Fruit fly (Drosophila melanogaster) whole organism, pupa: ENCODE results near the gene CG5641.

Source experiments
- CG10348 ChIP-seq: fragments of 200-800 bp; sonication (Bioruptor generic); IDR thresholded peaks from 2 replicates; pipeline ENCODE4 v1.3.6; 2022; ENCODE audit warnings: missing biosample characterization, missing genetic modification characterization
- CG12605 ChIP-seq: fragments of 200-800 bp; sonication (Bioruptor generic); IDR thresholded peaks from 2 replicates; pipeline ENCODE4 v1.3.6; 2022; ENCODE audit warnings: missing biosample characterization, missing genetic modification characterization
- CG13204 ChIP-seq: fragments of 200-800 bp; sonication (Bioruptor generic); optimal IDR thresholded peaks from 2 replicates; lab custom pipeline; 2018; ENCODE audit warnings: missing biosample characterization, mild to moderate bottlenecking, missing genetic modification characterization, moderate library complexity
- CG14655 ChIP-seq: fragments of 200-800 bp; sonication (Bioruptor generic); optimal IDR thresholded peaks from 3 replicates; lab custom pipeline; 2017; ENCODE audit warnings: mild to moderate bottlenecking, missing biosample characterization, missing genetic modification reagents, missing genetic modification characterization
- CG15710 ChIP-seq: fragments of 200-800 bp; sonication (Bioruptor generic); optimal IDR thresholded peaks from 2 replicates; lab custom pipeline; 2018; ENCODE audit warnings: missing biosample characterization, mild to moderate bottlenecking, missing genetic modification characterization, moderate library complexity
- CG17806 ChIP-seq: fragments of 200-800 bp; sonication (Bioruptor generic); optimal IDR thresholded peaks from 2 replicates; lab custom pipeline; 2018; ENCODE audit warnings: missing biosample characterization, mild to moderate bottlenecking, missing genetic modification characterization, moderate library complexity
- CG32121 ChIP-seq: fragments of 200-800 bp; sonication (Bioruptor generic); IDR thresholded peaks from 2 replicates; pipeline ENCODE4 v1.3.6; 2022; ENCODE audit warnings: missing biosample characterization, missing genetic modification characterization
- CG34367 ChIP-seq: fragments of 200-800 bp; sonication (Bioruptor generic); optimal IDR thresholded peaks from 2 replicates; lab custom pipeline; 2018; ENCODE audit warnings: missing biosample characterization, mild to moderate bottlenecking, missing genetic modification characterization
- CG4496 ChIP-seq: fragments of 200-800 bp; sonication (Bioruptor generic); IDR thresholded peaks from 3 replicates; pipeline ENCODE4 v1.3.6; 2022; ENCODE audit warnings: missing biosample characterization, missing genetic modification characterization
- CG8159 ChIP-seq: fragments of 200-800 bp; sonication (Bioruptor generic); optimal IDR thresholded peaks from 3 replicates; lab custom pipeline; 2018; ENCODE audit warnings: missing biosample characterization, mild to moderate bottlenecking, missing genetic modification characterization, moderate library complexity
- CG8301 ChIP-seq: fragments of 200-800 bp; sonication (Bioruptor generic); optimal IDR thresholded peaks from 2 replicates; lab custom pipeline; 2018; ENCODE audit warnings: missing biosample characterization, mild to moderate bottlenecking, missing genetic modification characterization
- CG9948 ChIP-seq: fragments of 200-800 bp; sonication (Bioruptor generic); optimal IDR thresholded peaks from 2 replicates; lab custom pipeline; 2018; ENCODE audit warnings: missing biosample characterization, mild to moderate bottlenecking, missing genetic modification characterization, moderate library complexity
- D1 ChIP-seq: fragments of 200-800 bp; sonication (Bioruptor generic); optimal IDR thresholded peaks from 2 replicates; lab custom pipeline; 2018; ENCODE audit warnings: missing biosample characterization, mild to moderate bottlenecking, missing genetic modification characterization, moderate library complexity
- EcR ChIP-seq: fragments of 200-800 bp; sonication (Bioruptor generic); optimal IDR thresholded peaks from 3 replicates; lab custom pipeline; 2019; ENCODE audit warnings: missing biosample characterization, missing genetic modification characterization, mild to moderate bottlenecking, moderate library complexity, missing genetic modification reagents
- Ets98B ChIP-seq: fragments of 200-800 bp; sonication (Bioruptor generic); IDR thresholded peaks from 2 replicates; pipeline ENCODE4 v1.3.6; 2022; ENCODE audit warnings: missing biosample characterization, missing genetic modification characterization
- Pif1A ChIP-seq: fragments of 200-800 bp; sonication (Bioruptor generic); optimal IDR thresholded peaks from 3 replicates; lab custom pipeline; 2016; ENCODE audit warnings: missing biosample characterization, missing genetic modification characterization
- Pif1B ChIP-seq: fragments of 200-800 bp; sonication (Bioruptor generic); optimal IDR thresholded peaks from 3 replicates; lab custom pipeline; 2016; ENCODE audit warnings: missing biosample characterization, missing genetic modification characterization
- Snoo ChIP-seq: fragments of 200-800 bp; sonication (Bioruptor generic); optimal IDR thresholded peaks from 3 replicates; lab custom pipeline; 2017; ENCODE audit warnings: missing biosample characterization, mild to moderate bottlenecking, missing genetic modification characterization, inconsistent platforms
- fd96Ca ChIP-seq: fragments of 200-800 bp; sonication (Bioruptor generic); IDR thresholded peaks from 3 replicates; pipeline ENCODE4 v1.3.6; 2022; ENCODE audit warnings: missing biosample characterization, missing genetic modification characterization
- gl ChIP-seq: fragments of 200-800 bp; sonication (Bioruptor generic); optimal IDR thresholded peaks from 2 replicates; lab custom pipeline; 2018; ENCODE audit warnings: missing biosample characterization, mild to moderate bottlenecking, missing genetic modification characterization
- rn ChIP-seq: fragments of 200-800 bp; sonication (Bioruptor generic); IDR thresholded peaks from 2 replicates; pipeline ENCODE4 v1.3.6; 2022; ENCODE audit warnings: missing biosample characterization, missing genetic modification characterization

CG5641 gene

dm6 chr3R:12448344-12448743 is 19.3 kb upstream of the CG5641 start:
- no peak for TF ChIP-seq D1 (tag; lab: Kevin White, UChicago)
- no peak for TF ChIP-seq CG8301 (tag; lab: Kevin White, UChicago)
- TF ChIP-seq CG17806 (tag; lab: Kevin White, UChicago): no peak
- no peak for TF ChIP-seq CG34367 (tag; lab: Kevin White, UChicago)
- TF ChIP-seq gl: no peak
- no peak for TF ChIP-seq EcR (GFP tag; lab: Kevin White, UChicago)
- no peak for TF ChIP-seq fd96Ca (GFP tag; lab: Robert Waterston, UW)
- TF ChIP-seq Pif1B (GFP tag; lab: Kevin White, UChicago): no peak
- no peak for TF ChIP-seq CG9948
- no peak for TF ChIP-seq rn
- no peak for TF ChIP-seq CG15710 (tag; lab: Kevin White, UChicago)

dm6 chr3R:12447353-12447752 is 18.3 kb upstream of the CG5641 start, which contains the start of gene vrs:
Gene vrs, plus strand, starts transcription at chr3R:12447653.
- TF ChIP-seq CG10348 (GFP tag; lab: Robert Waterston, UW): no peak
- no peak for TF ChIP-seq Snoo (tag; lab: Kevin White, UChicago)
- TF ChIP-seq D1 (tag; lab: Kevin White, UChicago): no peak
- TF ChIP-seq CG4496 (GFP tag; lab: Robert Waterston, UW): no peak

- TF ChIP-seq fd96Ca (GFP tag; lab: Robert Waterston, UW): no peak
- TF ChIP-seq CG13204 (GFP tag; lab: Kevin White, UChicago): no peak
- TF ChIP-seq CG9948: no peak
- no peak for TF ChIP-seq D1 (tag; lab: Kevin White, UChicago)
- TF ChIP-seq Pif1B (GFP tag; lab: Kevin White, UChicago): no peak
- TF ChIP-seq CG17806 (tag; lab: Kevin White, UChicago): no peak
- no peak for TF ChIP-seq EcR (GFP tag; lab: Kevin White, UChicago)
- TF ChIP-seq rn: no peak
- no peak for TF ChIP-seq CG8159 (tag; lab: Kevin White, UChicago)
- TF ChIP-seq Snoo (tag; lab: Kevin White, UChicago): no peak
- TF ChIP-seq Ets98B (GFP tag; lab: Robert Waterston, UW): no peak
- no peak for TF ChIP-seq CG15710 (tag; lab: Kevin White, UChicago)
- TF ChIP-seq CG4496 (GFP tag; lab: Robert Waterston, UW): no peak
- TF ChIP-seq CG8301 (tag; lab: Kevin White, UChicago): no peak
Observed at dm6 chr3R:12445468-12445867, 16.4 kb upstream of the CG5641 start.

dm6 chr3R:12443769-12444168 is 14.7 kb upstream of the CG5641 start:
- no peak for TF ChIP-seq CG32121 (GFP tag; lab: Robert Waterston, UW)
- TF ChIP-seq CG15710 (tag; lab: Kevin White, UChicago): no peak
- no peak for TF ChIP-seq D1 (tag; lab: Kevin White, UChicago)
- TF ChIP-seq rn: no peak
- no peak for TF ChIP-seq CG14655 (GFP tag; lab: Kevin White, UChicago)
- no peak for TF ChIP-seq EcR (GFP tag; lab: Kevin White, UChicago)
- TF ChIP-seq fd96Ca (GFP tag; lab: Robert Waterston, UW): no peak
- TF ChIP-seq CG13204 (GFP tag; lab: Kevin White, UChicago): no peak
- no peak for TF ChIP-seq CG10348 (GFP tag; lab: Robert Waterston, UW)
- no peak for TF ChIP-seq CG9948
- TF ChIP-seq CG4496 (GFP tag; lab: Robert Waterston, UW): no peak
- TF ChIP-seq CG34367 (tag; lab: Kevin White, UChicago): no peak
- no peak for TF ChIP-seq CG12605 (GFP tag; lab: Robert Waterston, UW)
- no peak for TF ChIP-seq gl
- no peak for TF ChIP-seq CG8301 (tag; lab: Kevin White, UChicago)
- no peak for TF ChIP-seq Pif1B (GFP tag; lab: Kevin White, UChicago)
- no peak for TF ChIP-seq Ets98B (GFP tag; lab: Robert Waterston, UW)
- no peak for TF ChIP-seq Snoo (tag; lab: Kevin White, UChicago)
- no peak for TF ChIP-seq Pif1A (GFP tag; lab: Kevin White, UChicago)

dm6 chr3R:12442601-12443533 is 13.8 kb upstream of the CG5641 start:
- TF ChIP-seq CG9948 (peak; percentile 55), Pif1B (GFP tag; lab: Kevin White, UChicago) (peak; percentile 0), CG13204 (GFP tag; lab: Kevin White, UChicago) (no peak), CG8301 (tag; lab: Kevin White, UChicago) (peak; percentile 70), CG32121 (GFP tag; lab: Robert Waterston, UW) (peak; percentile 57; the same call in 1 of the 2 replicates), D1 (tag; lab: Kevin White, UChicago) (peak; percentile 45), CG4496 (GFP tag; lab: Robert Waterston, UW) (peak; percentile 61; the same call in 2 of the 3 replicates), CG34367 (tag; lab: Kevin White, UChicago) (no peak), fd96Ca (GFP tag; lab: Robert Waterston, UW) (no peak; the same call in 2 of the 3 replicates), CG12605 (GFP tag; lab: Robert Waterston, UW) (peak; percentile 55), CG8159 (tag; lab: Kevin White, UChicago) (peak; percentile 63), rn (no peak), EcR (GFP tag; lab: Kevin White, UChicago) (peak; percentile 62), gl (peak; percentile 22), CG15710 (tag; lab: Kevin White, UChicago) (peak; percentile 28), CG14655 (GFP tag; lab: Kevin White, UChicago) (peak; percentile 76), CG17806 (tag; lab: Kevin White, UChicago) (peak; percentile 46), Pif1A (GFP tag; lab: Kevin White, UChicago) (peak; percentile 55), Ets98B (GFP tag; lab: Robert Waterston, UW) (no peak)
